Worm (Caenorhabditis elegans) whole organism, L4 larva: ENCODE results near the gene C03H12.1.

Source experiments
- D1046.2 ChIP-seq: fragments of 200-800 bp; sonication (Bioruptor generic); IDR thresholded peaks from 2 replicates; pipeline ENCODE4 v1.3.6; 2022; ENCODE audit warnings: missing genetic modification characterization, missing compliant biosample characterization
- T26A8.4 ChIP-seq: fragments of 200-800 bp; sonication (Bioruptor generic); IDR thresholded peaks from 2 replicates; pipeline ENCODE4 v1.3.6; 2022; ENCODE audit warnings: missing genetic modification characterization, missing compliant biosample characterization
- Y105C5A.15 ChIP-seq: fragments of 200-800 bp; sonication (Bioruptor generic); IDR thresholded peaks from 2 replicates; pipeline ENCODE4 v1.3.6; 2022; ENCODE audit warnings: missing genetic modification characterization, missing compliant biosample characterization
- Y48G9A.11 ChIP-seq: fragments of 200-800 bp; sonication (Bioruptor generic); IDR thresholded peaks from 2 replicates; pipeline ENCODE4 v1.3.6; 2022; ENCODE audit warnings: missing genetic modification reagents, missing genetic modification characterization, missing compliant biosample characterization
- aha-1 ChIP-seq: fragments of 150-350 bp; peaks from one replicate; lab custom pipeline; 2014; ENCODE audit warnings: missing biosample characterization, missing genetic modification characterization
- ama-1 ChIP-seq: fragments of 150-350 bp; optimal IDR thresholded peaks from 2 replicates; lab custom pipeline; 2014; ENCODE audit warnings: inconsistent platforms, mixed read lengths
- attf-4 ChIP-seq: sonication (generic microtip); optimal IDR thresholded peaks from 3 replicates; lab custom pipeline; 2017; ENCODE audit warnings: missing biosample characterization, missing genetic modification characterization
- ceh-62 ChIP-seq: sonication (generic microtip); optimal IDR thresholded peaks from 2 replicates; lab custom pipeline; 2017; ENCODE audit warnings: missing biosample characterization, missing genetic modification characterization
- ces-1 ChIP-seq: fragments of 150-350 bp; sonication (generic microtip); optimal IDR thresholded peaks from 4 replicates; lab custom pipeline; 2014; ENCODE audit warnings: missing biosample characterization, missing genetic modification reagents, missing genetic modification characterization
- daf-12 ChIP-seq: fragments of 150-350 bp; optimal IDR thresholded peaks from 2 replicates; lab custom pipeline; 2014; ENCODE audit warnings: missing biosample characterization, missing genetic modification reagents, missing genetic modification characterization
- daf-19 ChIP-seq: fragments of 200-800 bp; sonication (Bioruptor generic); conservative IDR thresholded peaks from 2 replicates; pipeline ENCODE4 v1.3.6; 2022; ENCODE audit warnings: missing genetic modification characterization, missing compliant biosample characterization
- dpl-1 ChIP-seq: fragments of 150-350 bp; optimal IDR thresholded peaks from 2 replicates; lab custom pipeline; 2014; ENCODE audit warnings: missing biosample characterization, missing genetic modification reagents, missing genetic modification characterization
- dve-1 ChIP-seq: sonication (generic microtip); optimal IDR thresholded peaks from 2 replicates; lab custom pipeline; 2017; ENCODE audit warnings: antibody characterized with exemption, mild to moderate bottlenecking, missing genetic modification characterization, missing compliant biosample characterization; ENCODE audit not compliant: insufficient read depth
- fkh-10 ChIP-seq: fragments of 150-350 bp; optimal IDR thresholded peaks from 2 replicates; lab custom pipeline; 2014; ENCODE audit warnings: missing biosample characterization, missing genetic modification reagents, missing genetic modification characterization
- fos-1 ChIP-seq: fragments of 150-350 bp; optimal IDR thresholded peaks from 2 replicates; lab custom pipeline; 2014; ENCODE audit warnings: missing biosample characterization, missing genetic modification characterization
- jun-1 ChIP-seq: fragments of 150-350 bp; optimal IDR thresholded peaks from 2 replicates; lab custom pipeline; 2014; ENCODE audit warnings: missing biosample characterization, missing genetic modification reagents, missing genetic modification characterization
- lin-13 ChIP-seq: fragments of 150-350 bp; optimal IDR thresholded peaks from 2 replicates; lab custom pipeline; 2014; ENCODE audit warnings: missing biosample characterization, missing genetic modification reagents, missing genetic modification characterization
- lin-15B ChIP-seq: fragments of 150-350 bp; sonication (generic microtip); optimal IDR thresholded peaks from 3 replicates; lab custom pipeline; 2014; ENCODE audit warnings: missing biosample characterization, missing genetic modification characterization
- lsy-2 ChIP-seq, 2 experiments: fragments of 150-350 bp in 1 of 2; sonication (generic microtip) in 1 of 2; optimal IDR thresholded peaks; 2 replicates each; lab custom pipeline; 2014 to 2017; ENCODE audit warnings: missing biosample characterization in 2 of 2, missing genetic modification characterization in 2 of 2
- madf-5 ChIP-seq, 2 experiments: fragments of 200-800 bp; sonication (Bioruptor generic); IDR thresholded peaks; 2 replicates each; pipeline ENCODE4 v1.3.6; 2022; ENCODE audit warnings: missing compliant biosample characterization in 2 of 2, missing genetic modification characterization in 2 of 2
- mdl-1 ChIP-seq, 2 experiments: fragments of 150-350 bp in 1 of 2; sonication (generic microtip) in 1 of 2; optimal IDR thresholded peaks; 2 replicates each; lab custom pipeline; 2014 to 2017; ENCODE audit warnings: missing biosample characterization in 2 of 2, missing genetic modification characterization in 2 of 2
- mdt-29 ChIP-seq: fragments of 200-800 bp; sonication (Bioruptor generic); IDR thresholded peaks from 2 replicates; pipeline ENCODE4 v1.3.6; 2022; ENCODE audit warnings: missing genetic modification reagents, missing genetic modification characterization, missing compliant biosample characterization
- mep-1 ChIP-seq: fragments of 150-350 bp; sonication (generic microtip); optimal IDR thresholded peaks from 3 replicates; lab custom pipeline; 2014; ENCODE audit warnings: missing biosample characterization, missing genetic modification characterization
- mxl-2 ChIP-seq: fragments of 200-800 bp; sonication (Bioruptor generic); conservative IDR thresholded peaks from 2 replicates; pipeline ENCODE4 v1.3.6; 2022; ENCODE audit warnings: missing genetic modification reagents, missing genetic modification characterization, missing compliant biosample characterization
- nhr-102 ChIP-seq: sonication (generic microtip); optimal IDR thresholded peaks from 2 replicates; lab custom pipeline; 2016; ENCODE audit warnings: mild to moderate bottlenecking, missing genetic modification characterization, moderate library complexity, missing compliant biosample characterization
- nhr-11 ChIP-seq: fragments of 150-350 bp; optimal IDR thresholded peaks from 2 replicates; lab custom pipeline; 2014; ENCODE audit warnings: missing biosample characterization, missing genetic modification characterization
- nhr-237 ChIP-seq: sonication (generic microtip); optimal IDR thresholded peaks from 2 replicates; lab custom pipeline; 2017; ENCODE audit warnings: missing biosample characterization, missing genetic modification characterization
- nhr-25 ChIP-seq: sonication (generic microtip); optimal IDR thresholded peaks from 2 replicates; lab custom pipeline; 2017; ENCODE audit warnings: missing genetic modification characterization, mild to moderate bottlenecking, missing compliant biosample characterization, antibody characterized with exemption, moderate library complexity, borderline replicate concordance; ENCODE audit not compliant: insufficient read depth
- nhr-41 ChIP-seq: fragments of 200-800 bp; sonication (Bioruptor generic); IDR thresholded peaks from 2 replicates; pipeline ENCODE4 v1.3.6; 2022; ENCODE audit warnings: missing genetic modification reagents, missing genetic modification characterization, missing compliant biosample characterization
- nhr-48 ChIP-seq: sonication (generic microtip); optimal IDR thresholded peaks from 2 replicates; lab custom pipeline; 2016; ENCODE audit warnings: mild to moderate bottlenecking, missing genetic modification characterization, missing compliant biosample characterization
- nhr-6 ChIP-seq: fragments of 150-350 bp; optimal IDR thresholded peaks from 2 replicates; lab custom pipeline; 2014; ENCODE audit warnings: missing biosample characterization, missing genetic modification characterization
- nhr-77 ChIP-seq: fragments of 150-350 bp; optimal IDR thresholded peaks from 2 replicates; lab custom pipeline; 2014; ENCODE audit warnings: missing biosample characterization, missing genetic modification characterization
- pha-4 ChIP-seq, 2 experiments: fragments of 150-350 bp in 1 of 2; fragments of 200-800 bp in 1 of 2; sonication (Bioruptor generic) in 1 of 2; IDR thresholded peaks in 1 of 2; optimal IDR thresholded peaks in 1 of 2; 2 replicates each; pipeline versions ENCODE4 v1.3.6 to Lab custom; 2014 to 2022; ENCODE audit warnings: missing genetic modification characterization in 2 of 2, missing genetic modification reagents in 2 of 2, missing biosample characterization in 1 of 2, missing compliant biosample characterization in 1 of 2
- skn-1 ChIP-seq: fragments of 150-350 bp; optimal IDR thresholded peaks from 2 replicates; lab custom pipeline; 2014; ENCODE audit warnings: missing biosample characterization, missing genetic modification characterization
- snpc-4 ChIP-seq: fragments of 150-350 bp; optimal IDR thresholded peaks from 2 replicates; lab custom pipeline; 2014; ENCODE audit warnings: missing biosample characterization, missing genetic modification characterization
- spr-1 ChIP-seq: sonication (generic microtip); optimal IDR thresholded peaks from 2 replicates; lab custom pipeline; 2016; ENCODE audit warnings: mild to moderate bottlenecking, missing genetic modification characterization, missing compliant biosample characterization
- unc-39 ChIP-seq: sonication (generic microtip); optimal IDR thresholded peaks from 2 replicates; lab custom pipeline; 2017; ENCODE audit warnings: missing biosample characterization, missing genetic modification characterization
- unc-62 ChIP-seq, 3 experiments: fragments of 150-350 bp in 1 of 3; sonication (generic microtip); optimal IDR thresholded peaks in 2 of 3; peaks in 1 of 3; 1 replicate in 1 of 3; 2 replicates in 2 of 3; lab custom pipeline; 2014 to 2017; ENCODE audit warnings: missing biosample characterization in 3 of 3, missing genetic modification characterization in 3 of 3, missing genetic modification reagents in 3 of 3, missing genotype in 1 of 3
- zfp-3 ChIP-seq: fragments of 200-800 bp; sonication (Bioruptor generic); conservative IDR thresholded peaks from 2 replicates; pipeline ENCODE4 v1.3.6; 2022; ENCODE audit warnings: missing genetic modification reagents, missing genetic modification characterization, missing compliant biosample characterization
- ztf-7 ChIP-seq: fragments of 150-350 bp; optimal IDR thresholded peaks from 2 replicates; lab custom pipeline; 2014; ENCODE audit warnings: missing biosample characterization, missing genetic modification characterization

C03H12.1 gene

DNA sequence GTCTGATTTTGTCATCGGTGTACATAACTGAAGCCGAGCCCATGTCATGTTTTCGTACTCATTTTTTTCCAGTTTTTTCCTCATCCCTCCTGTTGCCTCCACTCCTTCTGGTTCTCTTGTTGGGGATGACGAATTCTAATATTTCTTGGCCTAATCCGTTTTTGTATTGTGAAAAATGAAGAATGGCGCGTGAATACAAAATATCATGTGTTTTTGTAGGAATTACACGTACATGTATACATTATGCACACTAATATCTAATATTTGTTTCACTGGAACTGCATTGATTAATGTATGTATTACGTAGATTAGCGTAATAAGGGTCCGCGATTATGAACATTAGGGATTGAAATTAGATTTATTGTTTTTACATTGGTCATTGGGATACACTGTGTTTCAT lies 33.6 kb upstream of the C03H12.1 start:
- TF ChIP-seq dve-1 (tag; lab: Kevin White, UChicago) (no peak), unc-39 (no peak), nhr-11 (tag; lab: Kevin White, UChicago) (no peak), snpc-4 (tag; lab: Kevin White, UChicago) (no peak), daf-12 (tag; lab: Kevin White, UChicago) (no peak), mxl-2 (no peak), spr-1 (no peak), mdl-1 (tag; optimal IDR thresholded peaks at IDR 0.05; lab: Kevin White, UChicago) (no peak), nhr-237 (tag; lab: Kevin White, UChicago) (no peak), fos-1 (tag; lab: Kevin White, UChicago) (no peak), nhr-77 (no peak), attf-4 (tag; lab: Kevin White, UChicago) (no peak), ztf-7 (no peak), nhr-6 (tag; lab: Kevin White, UChicago) (no peak), mep-1 (tag; lab: Kevin White, UChicago) (no peak), daf-19 (no peak), madf-5 (GFP tag; IDR thresholded peaks at IDR 0.05; lab: Robert Waterston, UW) (no peak), Y105C5A.15 (GFP tag; lab: Robert Waterston, UW) (no peak)

DNA sequence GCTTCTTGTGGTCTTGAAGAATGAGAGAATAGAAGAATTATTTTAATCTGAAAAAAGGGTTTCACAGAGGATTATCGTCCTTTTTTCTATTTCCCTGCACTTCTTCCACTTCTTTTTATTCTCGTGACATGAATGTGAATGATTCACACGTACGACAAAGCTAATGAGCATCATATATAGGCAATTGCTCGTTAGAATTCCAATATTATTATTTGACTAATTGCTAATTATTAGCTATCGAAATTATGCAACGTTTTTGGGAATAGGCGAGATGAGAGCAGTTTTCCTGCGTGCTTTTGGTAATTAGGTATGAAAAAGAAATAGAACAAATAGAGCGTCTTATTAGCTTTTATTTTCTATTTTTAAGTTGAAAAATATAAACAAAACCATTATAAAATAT lies 31.5 kb upstream of the C03H12.1 start:
- TF ChIP-seq unc-62 (GFP tag; optimal IDR thresholded peaks at IDR 0.05 in 1 of 2; lab: Kevin White, UChicago) = peak in 1 of 2 experiments; percentile 29
- no peak for TF ChIP-seq unc-62 (tag; optimal IDR thresholded peaks at IDR 0.05; lab: Kevin White, UChicago)
- TF ChIP-seq lin-15B = no peak
- TF ChIP-seq nhr-237 (tag; lab: Kevin White, UChicago) = no peak
- TF ChIP-seq skn-1 = no peak

DNA sequence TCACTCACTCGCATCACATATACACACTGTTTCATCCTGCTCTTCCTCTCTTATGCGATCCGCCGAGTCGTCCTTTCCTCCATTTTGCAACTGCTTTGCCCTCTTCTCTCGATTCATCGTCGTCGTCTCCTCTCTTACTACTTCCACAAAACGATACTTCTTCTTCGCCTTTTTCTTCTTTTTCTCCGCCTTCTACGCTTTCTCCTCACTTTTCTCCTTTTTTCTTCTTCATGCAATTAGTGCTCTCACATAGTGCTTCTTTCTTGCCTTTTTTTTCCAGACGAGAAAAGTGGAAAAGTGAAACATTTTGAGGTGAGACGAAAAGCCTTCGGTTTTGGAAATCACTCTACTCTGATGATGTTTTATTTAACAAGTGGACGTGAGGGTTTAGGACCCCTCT lies 29.7 kb upstream of the C03H12.1 start:
- TF ChIP-seq D1046.2 (GFP tag; lab: Robert Waterston, UW) = no peak
- TF ChIP-seq fkh-10 (GFP tag; lab: Kevin White, UChicago) = peak; percentile 58
- peak in 1 of 2 experiments; percentile 44 for TF ChIP-seq unc-62 (GFP tag; optimal IDR thresholded peaks at IDR 0.05 in 1 of 2; lab: Kevin White, UChicago)
- no peak for TF ChIP-seq unc-62 (tag; optimal IDR thresholded peaks at IDR 0.05; lab: Kevin White, UChicago)
- TF ChIP-seq zfp-3 (GFP tag; lab: Robert Waterston, UW) = no peak
- TF ChIP-seq lin-13 = no peak
- TF ChIP-seq jun-1 (tag; lab: Kevin White, UChicago) = no peak
- TF ChIP-seq nhr-25 (tag; lab: Kevin White, UChicago) = no peak
- no peak for TF ChIP-seq spr-1
- no peak for TF ChIP-seq mdt-29 (GFP tag; lab: Robert Waterston, UW)
- peak; percentile 16 for TF ChIP-seq mep-1 (tag; lab: Kevin White, UChicago)
- TF ChIP-seq, all 104 proteins: peak for 3

DNA sequence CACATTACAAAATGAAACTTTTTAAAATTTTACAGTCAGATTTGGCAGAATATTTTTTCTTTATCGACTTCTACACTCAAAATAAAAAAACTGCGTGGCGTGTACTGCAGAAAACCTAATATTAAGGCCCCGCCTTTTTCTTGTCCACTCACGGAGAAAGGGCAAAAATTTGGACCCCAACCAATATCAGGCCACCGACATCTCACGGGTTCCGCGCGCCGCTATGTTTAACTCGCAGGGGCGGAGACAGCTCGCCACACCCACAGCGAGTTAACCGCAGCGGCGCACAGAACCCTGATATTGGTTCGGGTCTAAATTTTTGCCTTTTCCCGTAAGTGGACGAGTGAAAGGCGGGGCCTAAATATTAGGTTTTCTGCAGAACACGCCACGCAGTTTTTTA lies 25.5 kb upstream of the C03H12.1 start:
- TF ChIP-seq lin-13 (no peak), nhr-41 (GFP tag; lab: Robert Waterston, UW) (no peak), Y48G9A.11 (GFP tag; lab: Robert Waterston, UW) (no peak), nhr-6 (tag; lab: Kevin White, UChicago) (no peak), D1046.2 (GFP tag; lab: Robert Waterston, UW) (no peak), dpl-1 (no peak), mxl-2 (no peak)
- TF ChIP-seq, all 104 proteins: peak for 0

DNA sequence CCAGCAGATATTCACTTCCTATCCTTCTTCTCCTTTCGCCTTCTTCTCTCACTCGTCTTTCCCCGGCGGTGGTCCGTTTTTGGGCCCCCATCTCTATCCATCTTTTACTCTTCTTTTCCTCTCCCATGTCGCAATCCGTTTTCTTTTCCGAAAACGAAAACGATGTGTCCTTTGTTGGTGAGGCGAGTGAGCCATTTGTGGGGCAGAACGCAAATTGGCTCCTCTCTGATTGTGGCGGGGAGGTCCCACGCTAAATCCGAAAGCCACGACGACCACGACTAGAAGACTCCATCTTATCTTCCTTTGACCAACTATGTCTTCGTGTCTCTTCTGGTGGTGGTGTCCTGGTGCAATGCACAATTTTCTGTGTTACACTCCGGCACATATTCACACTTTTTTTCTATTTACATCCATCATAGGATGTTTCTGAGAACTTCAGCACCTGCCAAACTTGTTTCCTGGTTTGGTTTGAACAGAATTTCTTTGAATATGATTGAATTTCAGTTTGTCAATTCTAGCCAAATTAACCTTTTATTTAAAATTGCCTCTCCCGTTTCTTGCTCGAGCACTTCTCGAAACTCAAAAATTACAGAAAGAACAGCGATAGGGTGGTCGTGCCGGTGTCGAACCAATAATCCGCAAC lies 23.0 kb upstream of the C03H12.1 start, which contains the start of gene pcdr-1:
Gene pcdr-1, plus strand, starts transcription at position 593 of the 643 bp plus-strand sequence.
- TF ChIP-seq mdl-1 (tag; optimal IDR thresholded peaks at IDR 0.05; lab: Kevin White, UChicago) (no peak), ama-1 (no peak), aha-1 (peak; percentile 78), pha-4 (GFP tag; IDR thresholded peaks at IDR 0.05; lab: Robert Waterston, UW) (no peak), pha-4 (tag; optimal IDR thresholded peaks at IDR 0.05; lab: Kevin White, UChicago) (no peak), ceh-62 (tag; lab: Kevin White, UChicago) (no peak), T26A8.4 (GFP tag; lab: Robert Waterston, UW) (0 out of 2 replicates have a peak, but pooled peaks have one; percentile 22), nhr-102 (tag; lab: Kevin White, UChicago) (no peak), ces-1 (no peak), D1046.2 (GFP tag; lab: Robert Waterston, UW) (no peak), unc-62 (GFP tag; optimal IDR thresholded peaks at IDR 0.05 in 1 of 2; lab: Kevin White, UChicago) (peak in 1 of 2 experiments; percentile 27), unc-62 (tag; optimal IDR thresholded peaks at IDR 0.05; lab: Kevin White, UChicago) (no peak), nhr-48 (tag; lab: Kevin White, UChicago) (no peak), lsy-2 (tag; optimal IDR thresholded peaks at IDR 0.05; lab: Kevin White, UChicago) (no peak)
- TF ChIP-seq, all 104 proteins: peak for 3
